Fruit fly (Drosophila melanogaster) whole organism, embryonic: ENCODE data around the gene CG44158.

ENCODE experiments used
- Aef1 ChIP-seq: fragments of 200-800 bp; sonication (Bioruptor generic); IDR thresholded peaks from 3 replicates; pipeline ENCODE4 v1.3.6; 2022; ENCODE audit warnings: missing biosample characterization, missing genetic modification characterization
- CG10431 ChIP-seq: fragments of 200-800 bp; sonication (Bioruptor generic); optimal IDR thresholded peaks from 3 replicates; lab custom pipeline; 2018; ENCODE audit warnings: missing biosample characterization, mild to moderate bottlenecking, missing genetic modification characterization
- CG14667 ChIP-seq: fragments of 200-800 bp; sonication (Bioruptor generic); IDR thresholded peaks from 2 replicates; pipeline ENCODE4 v1.3.6; 2022; ENCODE audit warnings: missing biosample characterization, missing genetic modification characterization
- CG1603 ChIP-seq: fragments of 200-800 bp; sonication (Bioruptor generic); optimal IDR thresholded peaks from 2 replicates; lab custom pipeline; 2019; ENCODE audit warnings: missing biosample characterization, mild to moderate bottlenecking, missing genetic modification characterization, moderate library complexity
- CG16779 ChIP-seq: fragments of 200-800 bp; sonication (Bioruptor generic); IDR thresholded peaks from 2 replicates; pipeline ENCODE4 v1.3.6; 2022; ENCODE audit warnings: missing biosample characterization, missing genetic modification characterization
- CG17359 ChIP-seq: fragments of 200-800 bp; sonication (Bioruptor generic); optimal IDR thresholded peaks from 3 replicates; lab custom pipeline; 2018; ENCODE audit warnings: missing biosample characterization, mild to moderate bottlenecking, missing genetic modification characterization, moderate library complexity
- CG2129 ChIP-seq: fragments of 200-800 bp; sonication (Bioruptor generic); IDR thresholded peaks from 2 replicates; pipeline ENCODE4 v1.3.6; 2022; ENCODE audit warnings: missing biosample characterization, missing genetic modification characterization; ENCODE audit not compliant: partially characterized antibody
- CG2199 ChIP-seq: fragments of 200-800 bp; sonication (Bioruptor generic); IDR thresholded peaks from 3 replicates; pipeline ENCODE4 v1.3.6; 2022; ENCODE audit warnings: missing biosample characterization, missing genetic modification characterization
- CG2678 ChIP-seq: fragments of 200-800 bp; sonication (Bioruptor generic); optimal IDR thresholded peaks from 3 replicates; lab custom pipeline; 2019; ENCODE audit warnings: missing biosample characterization, mild to moderate bottlenecking, missing genetic modification characterization, moderate library complexity
- CG4328 ChIP-seq: fragments of 200-800 bp; sonication (Bioruptor generic); optimal IDR thresholded peaks from 3 replicates; lab custom pipeline; 2017; ENCODE audit warnings: missing biosample characterization, missing genetic modification reagents, missing genetic modification characterization
- CG7987 ChIP-seq: fragments of 200-800 bp; sonication (Bioruptor generic); optimal IDR thresholded peaks from 2 replicates; lab custom pipeline; 2018; ENCODE audit warnings: missing biosample characterization, mild to moderate bottlenecking, missing genetic modification characterization, moderate library complexity
- CG8089 ChIP-seq: fragments of 200-800 bp; sonication (Bioruptor generic); optimal IDR thresholded peaks from 3 replicates; lab custom pipeline; 2016; ENCODE audit warnings: missing biosample characterization, missing genetic modification characterization
- CG8478 ChIP-seq: fragments of >200 bp; optimal IDR thresholded peaks from 2 replicates; lab custom pipeline; 2018
- Deaf1 ChIP-seq: fragments of 200-800 bp; optimal IDR thresholded peaks from 3 replicates; lab custom pipeline; 2019; ENCODE audit warnings: missing biosample characterization, mild to moderate bottlenecking, missing genetic modification characterization, moderate library complexity
- Doc2 ChIP-seq: fragments of 200-800 bp; sonication (Bioruptor generic); IDR thresholded peaks from 2 replicates; pipeline ENCODE4 v1.3.6; 2022; ENCODE audit warnings: missing biosample characterization, missing genetic modification characterization
- Ets97D ChIP-seq: fragments of 200-800 bp; sonication (Bioruptor generic); optimal IDR thresholded peaks from 3 replicates; lab custom pipeline; 2016; ENCODE audit warnings: missing biosample characterization, missing genetic modification characterization
- HLH54F ChIP-seq: fragments of 200-800 bp; sonication (Bioruptor generic); optimal IDR thresholded peaks from 3 replicates; lab custom pipeline; 2016; ENCODE audit warnings: missing biosample characterization, missing genetic modification characterization
- Hmx ChIP-seq: fragments of 200-800 bp; sonication (Bioruptor generic); optimal IDR thresholded peaks from 2 replicates; lab custom pipeline; 2016; ENCODE audit warnings: missing biosample characterization, missing genetic modification characterization
- Hr3 ChIP-seq: fragments of 200-800 bp; sonication (Bioruptor generic); optimal IDR thresholded peaks from 3 replicates; lab custom pipeline; 2016; ENCODE audit warnings: missing biosample characterization, missing genetic modification characterization
- Lim3 ChIP-seq: fragments of 200-800 bp; sonication (Bioruptor generic); IDR thresholded peaks from 2 replicates; pipeline ENCODE4 v1.3.6; 2022; ENCODE audit warnings: missing biosample characterization, missing genetic modification characterization
- Mad ChIP-seq: fragments of 200-800 bp; sonication (Bioruptor generic); optimal IDR thresholded peaks from 2 replicates; lab custom pipeline; 2016; ENCODE audit warnings: missing biosample characterization, missing genetic modification characterization
- Mrtf ChIP-seq: fragments of 200-800 bp; sonication (Bioruptor generic); IDR thresholded peaks from 3 replicates; pipeline ENCODE4 v1.3.6; 2022; ENCODE audit warnings: missing biosample characterization, missing genetic modification characterization
- Neu2 ChIP-seq: fragments of 200-800 bp; sonication (Bioruptor generic); optimal IDR thresholded peaks from 3 replicates; lab custom pipeline; 2016; ENCODE audit warnings: missing biosample characterization, missing genetic modification characterization, borderline replicate concordance
- Pdp1 ChIP-seq, 2 experiments: fragments of 200-800 bp; sonication (Bioruptor generic); optimal IDR thresholded peaks; 3 replicates each; lab custom pipeline; 2016; ENCODE audit warnings: missing biosample characterization in 2 of 2, missing genetic modification characterization in 2 of 2, mild to moderate bottlenecking in 1 of 2, moderate library complexity in 1 of 2
- abd-A ChIP-seq: fragments of 200-800 bp; sonication (Bioruptor generic); optimal IDR thresholded peaks from 3 replicates; lab custom pipeline; 2019; ENCODE audit warnings: missing biosample characterization, mild to moderate bottlenecking, missing genetic modification characterization, moderate library complexity
- al ChIP-seq: fragments of 200-800 bp; sonication (Bioruptor generic); IDR thresholded peaks from 2 replicates; pipeline ENCODE4 v1.3.6; 2022; ENCODE audit warnings: missing biosample characterization, missing genetic modification characterization
- bsh ChIP-seq, 2 experiments: fragments of 200-800 bp; sonication (Bioruptor generic); optimal IDR thresholded peaks; 2 replicates each; lab custom pipeline; 2017 to 2018; ENCODE audit warnings: mild to moderate bottlenecking in 2 of 2, missing biosample characterization in 2 of 2, missing genetic modification characterization in 2 of 2, moderate library complexity in 1 of 2
- chn ChIP-seq: fragments of 200-800 bp; sonication (Bioruptor generic); optimal IDR thresholded peaks from 2 replicates; lab custom pipeline; 2016; ENCODE audit warnings: missing biosample characterization, missing genetic modification characterization
- cwo ChIP-seq: fragments of 200-800 bp; sonication (Bioruptor generic); optimal IDR thresholded peaks from 3 replicates; lab custom pipeline; 2017; ENCODE audit warnings: missing biosample characterization, missing genetic modification characterization, mild to moderate bottlenecking, moderate library complexity, missing genetic modification reagents
- da ChIP-seq: fragments of 200-800 bp; sonication (Bioruptor generic); optimal IDR thresholded peaks from 2 replicates; lab custom pipeline; 2016; ENCODE audit warnings: missing biosample characterization, missing genetic modification characterization
- danr ChIP-seq: fragments of 200-800 bp; sonication (Bioruptor generic); IDR thresholded peaks from 2 replicates; pipeline ENCODE4 v1.3.6; 2022; ENCODE audit warnings: missing biosample characterization, missing genetic modification characterization
- dimm ChIP-seq: fragments of 200-800 bp; sonication (Bioruptor generic); IDR thresholded peaks from 2 replicates; pipeline ENCODE4 v1.3.6; 2022; ENCODE audit warnings: missing biosample characterization, missing genetic modification characterization
- ewg ChIP-seq: fragments of 200-800 bp; sonication (Bioruptor generic); optimal IDR thresholded peaks from 3 replicates; lab custom pipeline; 2017; ENCODE audit warnings: mild to moderate bottlenecking, missing biosample characterization, missing genetic modification reagents, missing genetic modification characterization
- exex ChIP-seq: fragments of 200-800 bp; sonication (Bioruptor generic); optimal IDR thresholded peaks from 4 replicates; lab custom pipeline; 2018; ENCODE audit warnings: missing biosample characterization, mild to moderate bottlenecking, missing genetic modification characterization, moderate library complexity
- gt ChIP-seq: fragments of 200-800 bp; sonication (Bioruptor generic); IDR thresholded peaks from 2 replicates; pipeline ENCODE4 v1.3.6; 2022; ENCODE audit warnings: missing biosample characterization, missing genetic modification characterization
- klu ChIP-seq: fragments of 200-800 bp; sonication (Bioruptor generic); IDR thresholded peaks from 2 replicates; pipeline ENCODE4 v1.3.6; 2022; ENCODE audit warnings: missing biosample characterization, missing genetic modification characterization
- maf-S ChIP-seq: fragments of 200-800 bp; sonication (Bioruptor generic); optimal IDR thresholded peaks from 2 replicates; lab custom pipeline; 2016; ENCODE audit warnings: missing biosample characterization, missing genetic modification characterization
- nau ChIP-seq: fragments of 200-800 bp; sonication (Bioruptor generic); optimal IDR thresholded peaks from 3 replicates; lab custom pipeline; 2017; ENCODE audit warnings: missing biosample characterization, mild to moderate bottlenecking, missing genetic modification characterization, missing genetic modification reagents
- nmo ChIP-seq: fragments of 200-800 bp; sonication (Bioruptor generic); optimal IDR thresholded peaks from 2 replicates; lab custom pipeline; 2018; ENCODE audit warnings: missing biosample characterization, mild to moderate bottlenecking, missing genetic modification characterization, moderate library complexity
- nom ChIP-seq: fragments of 200-800 bp; sonication (Bioruptor generic); optimal IDR thresholded peaks from 2 replicates; lab custom pipeline; 2017; ENCODE audit warnings: missing biosample characterization, missing genetic modification characterization, mild to moderate bottlenecking, moderate library complexity, missing genetic modification reagents
- p53 ChIP-seq: fragments of 200-800 bp; sonication (Bioruptor generic); optimal IDR thresholded peaks from 2 replicates; lab custom pipeline; 2016; ENCODE audit warnings: missing biosample characterization, missing genetic modification characterization
- psq ChIP-seq: fragments of 200-800 bp; sonication (Bioruptor generic); optimal IDR thresholded peaks from 2 replicates; lab custom pipeline; 2017; ENCODE audit warnings: missing biosample characterization, missing genetic modification characterization
- repo ChIP-seq: fragments of 200-800 bp; sonication (Bioruptor generic); optimal IDR thresholded peaks from 2 replicates; lab custom pipeline; 2016; ENCODE audit warnings: missing biosample characterization, missing genetic modification characterization
- rib ChIP-seq: fragments of 200-800 bp; sonication (Bioruptor generic); IDR thresholded peaks from 2 replicates; pipeline ENCODE4 v1.3.6; 2022; ENCODE audit warnings: missing biosample characterization, missing genetic modification characterization
- stwl ChIP-seq: fragments of 200-800 bp; sonication (Bioruptor generic); optimal IDR thresholded peaks from 3 replicates; lab custom pipeline; 2018; ENCODE audit warnings: missing biosample characterization, mild to moderate bottlenecking, missing genetic modification characterization, moderate library complexity
- sug ChIP-seq: fragments of 200-800 bp; optimal IDR thresholded peaks from 2 replicates; lab custom pipeline; 2019; ENCODE audit warnings: missing biosample characterization, mild to moderate bottlenecking, missing genetic modification characterization, moderate library complexity
- tin ChIP-seq: fragments of 200-800 bp; sonication (Bioruptor generic); optimal IDR thresholded peaks from 3 replicates; lab custom pipeline; 2016; ENCODE audit warnings: missing biosample characterization, missing genetic modification characterization
- yki ChIP-seq: fragments of >200 bp; optimal IDR thresholded peaks from 3 replicates; lab custom pipeline; 2018
- zfh2 ChIP-seq: fragments of 200-800 bp; sonication (Bioruptor generic); optimal IDR thresholded peaks from 2 replicates; lab custom pipeline; 2016; ENCODE audit warnings: missing biosample characterization, missing genetic modification characterization

CG44158 gene

dm6 chr3R:18171983-18172967, 36.3 kb upstream of the CG44158 start (continued):
- TF ChIP-seq zfh2 (GFP tag; lab: Kevin White, UChicago), result peak; percentile 84
- TF ChIP-seq chn (GFP tag; lab: Kevin White, UChicago), result peak; percentile 94
- peak; percentile 78 for TF ChIP-seq Hmx (GFP tag; lab: Kevin White, UChicago)
- TF ChIP-seq CG2129, result no peak
- peak; percentile 72 for TF ChIP-seq exex (tag; lab: Kevin White, UChicago)
- TF ChIP-seq HLH54F (GFP tag; lab: Kevin White, UChicago), result peak; percentile 92
- TF ChIP-seq Mrtf (GFP tag; lab: Robert Waterston, UW), result peak; percentile 80
- peak; percentile 89 for TF ChIP-seq Mad (GFP tag; lab: Kevin White, UChicago)
- peak; percentile 79 for TF ChIP-seq CG14667
- peak; percentile 86 to 92 for TF ChIP-seq Pdp1 (GFP tag; optimal IDR thresholded peaks at IDR 0.05; lab: Kevin White, UChicago)
- no peak for TF ChIP-seq CG8478
- peak; percentile 54 for TF ChIP-seq dimm (GFP tag; lab: Robert Waterston, UW)
- TF ChIP-seq CG10431, result peak; percentile 83
- no peak for TF ChIP-seq Deaf1 (tag; lab: Kevin White, UChicago)
- peak; percentile 96 for TF ChIP-seq ewg (GFP tag; lab: Kevin White, UChicago)
- TF ChIP-seq CG2199 (GFP tag; lab: Robert Waterston, UW), result peak; percentile 65; the same call in 1 of the 3 replicates
- peak; percentile 85 to 96 for TF ChIP-seq bsh (GFP tag; optimal IDR thresholded peaks at IDR 0.05; lab: Kevin White, UChicago)
- peak; percentile 90 for TF ChIP-seq maf-S (GFP tag; lab: Kevin White, UChicago)
- peak; percentile 89 for TF ChIP-seq sug (tag; lab: Kevin White, UChicago)
- no peak; the same call in 1 of the 2 replicates for TF ChIP-seq rib (GFP tag; lab: Robert Waterston, UW)
- TF ChIP-seq psq, result peak; percentile 66
- TF ChIP-seq Hr3, result peak; percentile 92
- no peak for TF ChIP-seq nom (GFP tag; lab: Kevin White, UChicago)
- TF ChIP-seq tin, result peak; percentile 92
- peak; percentile 95 for TF ChIP-seq nmo (GFP tag; lab: Kevin White, UChicago)
- no peak for TF ChIP-seq abd-A (tag; lab: Kevin White, UChicago)
- TF ChIP-seq cwo (GFP tag; lab: Kevin White, UChicago), result peak; percentile 91
- peak; percentile 80 for TF ChIP-seq repo (GFP tag; lab: Kevin White, UChicago)
- TF ChIP-seq CG2678 (tag; lab: Kevin White, UChicago), result peak; percentile 97
- TF ChIP-seq Aef1 (GFP tag; lab: Robert Waterston, UW), result peak; percentile 78
- no peak for TF ChIP-seq nau (GFP tag; lab: Kevin White, UChicago)
- no peak for TF ChIP-seq Lim3 (GFP tag; lab: Robert Waterston, UW)
- TF ChIP-seq Neu2 (GFP tag; lab: Kevin White, UChicago), result peak; percentile 46
- peak; percentile 66 for TF ChIP-seq danr (GFP tag; lab: Robert Waterston, UW)
- peak; percentile 91 for TF ChIP-seq CG4328 (GFP tag; lab: Kevin White, UChicago)
- TF ChIP-seq CG16779 (GFP tag; lab: Robert Waterston, UW), result 0 out of 2 replicates have a peak, but pooled peaks have one; percentile 15
- peak; percentile 58; the same call in 1 of the 2 replicates for TF ChIP-seq Doc2 (GFP tag; lab: Robert Waterston, UW)
- peak; percentile 55 for TF ChIP-seq p53 (GFP tag; lab: Kevin White, UChicago)
- no peak for TF ChIP-seq yki (lab: Kevin White, UChicago)
- TF ChIP-seq CG17359 (tag; lab: Kevin White, UChicago), result peak; percentile 95
- peak; percentile 1 for TF ChIP-seq stwl (tag; lab: Kevin White, UChicago)
- peak; percentile 69 for TF ChIP-seq Ets97D (GFP tag; lab: Kevin White, UChicago)
- TF ChIP-seq gt (GFP tag; lab: Robert Waterston, UW), result peak; percentile 68; the same call in 1 of the 2 replicates
- TF ChIP-seq CG1603, result no peak
- peak; percentile 65 for TF ChIP-seq CG7987 (GFP tag; lab: Kevin White, UChicago)
- TF ChIP-seq al (GFP tag; lab: Robert Waterston, UW), result peak; percentile 87
- TF ChIP-seq CG8089 (GFP tag; lab: Kevin White, UChicago), result peak; percentile 89
- peak; percentile 88; the same call in 1 of the 2 replicates for TF ChIP-seq klu (GFP tag; lab: Robert Waterston, UW)
- peak; percentile 70 for TF ChIP-seq da (GFP tag; lab: Kevin White, UChicago)
